Fruit fly (Drosophila melanogaster) whole organism, embryonic: ENCODE results near the gene CG6972.
A peak's percentile ranks its signal among the peaks of the same experiment; 100 is the strongest.

Experiments used
- Adf1 ChIP-seq: fragments of 200-800 bp; sonication (Bioruptor generic); IDR thresholded peaks from 2 replicates; pipeline ENCODE4 v1.3.6; 2022; ENCODE audit warnings: missing biosample characterization, missing genetic modification characterization
- Aef1 ChIP-seq: fragments of 200-800 bp; sonication (Bioruptor generic); IDR thresholded peaks from 3 replicates; pipeline ENCODE4 v1.3.6; 2022; ENCODE audit warnings: missing biosample characterization, missing genetic modification characterization
- Asciz ChIP-seq: fragments of 200-800 bp; sonication (Bioruptor generic); optimal IDR thresholded peaks from 2 replicates; lab custom pipeline; 2017; ENCODE audit warnings: missing biosample characterization, mild to moderate bottlenecking, missing genetic modification characterization, missing genetic modification reagents
- Atf3 ChIP-seq: fragments of 200-800 bp; sonication (Bioruptor generic); optimal IDR thresholded peaks from 3 replicates; lab custom pipeline; 2016; ENCODE audit warnings: missing biosample characterization, missing genetic modification characterization
- BtbVII ChIP-seq: fragments of 200-800 bp; sonication (Bioruptor generic); optimal IDR thresholded peaks from 3 replicates; lab custom pipeline; 2017; ENCODE audit warnings: missing biosample characterization, mild to moderate bottlenecking, missing genetic modification characterization
- C15 ChIP-seq: fragments of 200-800 bp; sonication (Bioruptor generic); IDR thresholded peaks from 3 replicates; pipeline ENCODE4 v1.3.6; 2022; ENCODE audit warnings: missing biosample characterization, missing genetic modification characterization
- CG1233 ChIP-seq: fragments of 200-800 bp; sonication (Bioruptor generic); optimal IDR thresholded peaks from 4 replicates; lab custom pipeline; 2018; ENCODE audit warnings: missing biosample characterization, mild to moderate bottlenecking, missing genetic modification characterization
- CG12391 ChIP-seq: fragments of 200-800 bp; sonication (Bioruptor generic); optimal IDR thresholded peaks from 3 replicates; lab custom pipeline; 2018; ENCODE audit warnings: missing biosample characterization, mild to moderate bottlenecking, missing genetic modification characterization, moderate library complexity
- CG14965 ChIP-seq: fragments of 200-800 bp; sonication (Bioruptor generic); optimal IDR thresholded peaks from 2 replicates; lab custom pipeline; 2016; ENCODE audit warnings: missing biosample characterization, missing genetic modification characterization, borderline replicate concordance
- CG15269 ChIP-seq: fragments of 200-800 bp; sonication (Bioruptor generic); optimal IDR thresholded peaks from 2 replicates; lab custom pipeline; 2018; ENCODE audit warnings: missing biosample characterization, mild to moderate bottlenecking, missing genetic modification characterization, moderate library complexity
- CG16779 ChIP-seq: fragments of 200-800 bp; sonication (Bioruptor generic); IDR thresholded peaks from 2 replicates; pipeline ENCODE4 v1.3.6; 2022; ENCODE audit warnings: missing biosample characterization, missing genetic modification characterization
- CG1792 ChIP-seq: fragments of 200-800 bp; sonication (Bioruptor generic); optimal IDR thresholded peaks from 2 replicates; lab custom pipeline; 2016; ENCODE audit warnings: missing biosample characterization, missing genetic modification characterization
- CG2120 ChIP-seq: fragments of 200-800 bp; sonication (Bioruptor generic); optimal IDR thresholded peaks from 3 replicates; lab custom pipeline; 2016; ENCODE audit warnings: missing biosample characterization, missing genetic modification characterization
- CG2129 ChIP-seq: fragments of 200-800 bp; sonication (Bioruptor generic); IDR thresholded peaks from 2 replicates; pipeline ENCODE4 v1.3.6; 2022; ENCODE audit warnings: missing biosample characterization, missing genetic modification characterization; ENCODE audit not compliant: partially characterized antibody
- CG3407 ChIP-seq: fragments of 200-800 bp; sonication (Bioruptor generic); optimal IDR thresholded peaks from 2 replicates; lab custom pipeline; 2018; ENCODE audit warnings: missing biosample characterization, mild to moderate bottlenecking, missing genetic modification characterization
- CG34224 ChIP-seq: fragments of 200-800 bp; sonication (Bioruptor generic); IDR thresholded peaks from 3 replicates; pipeline ENCODE4 v1.3.6; 2022; ENCODE audit warnings: missing biosample characterization, missing genetic modification characterization; ENCODE audit not compliant: partially characterized antibody
- CG6175 ChIP-seq: fragments of 200-800 bp; sonication (Bioruptor generic); IDR thresholded peaks from 3 replicates; pipeline ENCODE4 v1.3.6; 2022; ENCODE audit warnings: missing biosample characterization, missing genetic modification characterization
- CG6254 ChIP-seq: fragments of 200-800 bp; sonication (Bioruptor generic); optimal IDR thresholded peaks from 3 replicates; lab custom pipeline; 2017; ENCODE audit warnings: mild to moderate bottlenecking, missing biosample characterization, missing genetic modification reagents, missing genetic modification characterization
- CG6854 ChIP-seq: fragments of 200-800 bp; sonication (Bioruptor generic); optimal IDR thresholded peaks from 3 replicates; lab custom pipeline; 2017; ENCODE audit warnings: missing biosample characterization, mild to moderate bottlenecking, missing genetic modification characterization
- CG7928 ChIP-seq: fragments of 200-800 bp; sonication (Bioruptor generic); optimal IDR thresholded peaks from 2 replicates; lab custom pipeline; 2017; ENCODE audit warnings: missing biosample characterization, mild to moderate bottlenecking, missing genetic modification characterization
- CG8359 ChIP-seq: fragments of 200-800 bp; sonication (Bioruptor generic); optimal IDR thresholded peaks from 2 replicates; lab custom pipeline; 2017; ENCODE audit warnings: missing biosample characterization, mild to moderate bottlenecking, missing genetic modification characterization, borderline replicate concordance
- CG8765 ChIP-seq: fragments of 200-800 bp; sonication (Bioruptor generic); IDR thresholded peaks from 2 replicates; pipeline ENCODE4 v1.3.6; 2022; ENCODE audit warnings: missing biosample characterization, missing genetic modification characterization
- CG8924 ChIP-seq: fragments of 200-800 bp; optimal IDR thresholded peaks from 3 replicates; lab custom pipeline; 2019; ENCODE audit warnings: missing biosample characterization, mild to moderate bottlenecking, missing genetic modification characterization, moderate library complexity
- CHES-1-like ChIP-seq: fragments of 200-800 bp; sonication (Bioruptor generic); optimal IDR thresholded peaks from 2 replicates; lab custom pipeline; 2016; ENCODE audit warnings: missing biosample characterization, missing genetic modification characterization
- Dfd ChIP-seq, 2 experiments: fragments of >200 bp; optimal IDR thresholded peaks; 2 replicates each; lab custom pipeline; 2017; ENCODE audit warnings: missing biosample characterization in 2 of 2, missing genetic modification characterization in 2 of 2
- Dip3 ChIP-seq: fragments of 200-800 bp; sonication (Bioruptor generic); optimal IDR thresholded peaks from 3 replicates; lab custom pipeline; 2016; ENCODE audit warnings: missing biosample characterization, missing genetic modification characterization
- Doc2 ChIP-seq: fragments of 200-800 bp; sonication (Bioruptor generic); IDR thresholded peaks from 2 replicates; pipeline ENCODE4 v1.3.6; 2022; ENCODE audit warnings: missing biosample characterization, missing genetic modification characterization
- ERR ChIP-seq: fragments of 200-800 bp; sonication (Bioruptor generic); optimal IDR thresholded peaks from 2 replicates; lab custom pipeline; 2016; ENCODE audit warnings: missing biosample characterization, missing genetic modification characterization
- Elba2 ChIP-seq: fragments of 200-800 bp; sonication (Bioruptor generic); optimal IDR thresholded peaks from 3 replicates; lab custom pipeline; 2016; ENCODE audit warnings: missing biosample characterization, missing genetic modification characterization
- HHEX ChIP-seq: fragments of 200-800 bp; sonication (Bioruptor generic); optimal IDR thresholded peaks from 3 replicates; lab custom pipeline; 2017; ENCODE audit warnings: missing biosample characterization, mild to moderate bottlenecking, missing genetic modification characterization, missing genetic modification reagents
- HmgD ChIP-seq: fragments of 200-800 bp; sonication (Bioruptor generic); optimal IDR thresholded peaks from 3 replicates; lab custom pipeline; 2016; ENCODE audit warnings: missing biosample characterization, missing genetic modification characterization
- Hr39 ChIP-seq: fragments of >200 bp; optimal IDR thresholded peaks from 2 replicates; lab custom pipeline; 2017
- Hsf ChIP-seq: fragments of 200-800 bp; sonication (Bioruptor generic); optimal IDR thresholded peaks from 3 replicates; lab custom pipeline; 2016; ENCODE audit warnings: missing biosample characterization, missing genetic modification characterization
- Kr ChIP-seq: fragments of 200-800 bp; sonication (Bioruptor generic); optimal IDR thresholded peaks from 2 replicates; lab custom pipeline; 2017; ENCODE audit warnings: missing biosample characterization, mild to moderate bottlenecking, missing genetic modification characterization
- NFAT ChIP-seq: fragments of 200-800 bp; sonication (Bioruptor generic); IDR thresholded peaks from 2 replicates; pipeline ENCODE4 v1.3.6; 2022; ENCODE audit warnings: missing biosample characterization, missing genetic modification characterization
- Nf-YB ChIP-seq: fragments of 200-800 bp; sonication (Bioruptor generic); optimal IDR thresholded peaks from 3 replicates; lab custom pipeline; 2019; ENCODE audit warnings: missing biosample characterization, mild to moderate bottlenecking, missing genetic modification characterization, moderate library complexity
- ap ChIP-seq: fragments of 200-800 bp; sonication (Bioruptor generic); IDR thresholded peaks from 2 replicates; pipeline ENCODE4 v1.3.6; 2022; ENCODE audit warnings: missing biosample characterization, missing genetic modification characterization
- bigmax ChIP-seq: fragments of 200-800 bp; sonication (Bioruptor generic); optimal IDR thresholded peaks from 2 replicates; lab custom pipeline; 2018; ENCODE audit warnings: missing biosample characterization, mild to moderate bottlenecking, missing genetic modification characterization
- chn ChIP-seq: fragments of 200-800 bp; sonication (Bioruptor generic); optimal IDR thresholded peaks from 2 replicates; lab custom pipeline; 2016; ENCODE audit warnings: missing biosample characterization, missing genetic modification characterization
- ci ChIP-seq: fragments of 200-800 bp; sonication (Bioruptor generic); IDR thresholded peaks from 3 replicates; pipeline ENCODE4 v1.3.6; 2022; ENCODE audit warnings: missing biosample characterization, missing genetic modification characterization
- esg ChIP-seq: fragments of 200-800 bp; sonication (Bioruptor generic); conservative IDR thresholded peaks from 2 replicates; pipeline ENCODE4 v1.3.6; 2022; ENCODE audit warnings: missing biosample characterization, missing genetic modification characterization
- ftz-f1 ChIP-seq: fragments of 200-800 bp; sonication (Bioruptor generic); optimal IDR thresholded peaks from 2 replicates; lab custom pipeline; 2016; ENCODE audit warnings: missing biosample characterization, missing genetic modification characterization
- gce ChIP-seq: fragments of 200-800 bp; sonication (Bioruptor generic); IDR thresholded peaks from 3 replicates; pipeline ENCODE4 v1.3.6; 2022; ENCODE audit warnings: missing biosample characterization, missing genetic modification characterization
- gcm2 ChIP-seq: fragments of 200-800 bp; sonication (Bioruptor generic); optimal IDR thresholded peaks from 2 replicates; lab custom pipeline; 2016; ENCODE audit warnings: missing biosample characterization, missing genetic modification characterization
- kay ChIP-seq: fragments of 200-800 bp; sonication (Bioruptor generic); optimal IDR thresholded peaks from 2 replicates; lab custom pipeline; 2016; ENCODE audit warnings: missing biosample characterization, missing genetic modification characterization
- mam ChIP-seq: fragments of 200-800 bp; sonication (Bioruptor generic); optimal IDR thresholded peaks from 3 replicates; lab custom pipeline; 2016; ENCODE audit warnings: missing biosample characterization, missing genetic modification characterization
- mirr ChIP-seq: fragments of 200-800 bp; sonication (Bioruptor generic); optimal IDR thresholded peaks from 3 replicates; lab custom pipeline; 2018; ENCODE audit warnings: missing biosample characterization, mild to moderate bottlenecking, missing genetic modification characterization
- phol ChIP-seq: fragments of 200-800 bp; sonication (Bioruptor generic); optimal IDR thresholded peaks from 3 replicates; lab custom pipeline; 2018; ENCODE audit warnings: missing biosample characterization, mild to moderate bottlenecking, missing genetic modification characterization, moderate library complexity
- pita ChIP-seq: fragments of 200-800 bp; sonication (Bioruptor generic); optimal IDR thresholded peaks from 2 replicates; lab custom pipeline; 2017; ENCODE audit warnings: missing biosample characterization, mild to moderate bottlenecking, missing genetic modification characterization
- ranshi ChIP-seq: fragments of 200-800 bp; sonication (Bioruptor generic); IDR thresholded peaks from 2 replicates; pipeline ENCODE4 v1.3.6; 2022; ENCODE audit warnings: missing biosample characterization, missing genetic modification characterization
- schlank ChIP-seq: fragments of 200-800 bp; sonication (Bioruptor generic); optimal IDR thresholded peaks from 2 replicates; lab custom pipeline; 2018; ENCODE audit warnings: missing biosample characterization, mild to moderate bottlenecking, missing genetic modification characterization
- z ChIP-seq: fragments of 200-800 bp; sonication (Bioruptor generic); IDR thresholded peaks from 3 replicates; pipeline ENCODE4 v1.3.6; 2022; ENCODE audit warnings: missing biosample characterization, missing genetic modification characterization
- zf30C ChIP-seq: fragments of 200-800 bp; sonication (Bioruptor generic); optimal IDR thresholded peaks from 3 replicates; lab custom pipeline; 2018; ENCODE audit warnings: missing biosample characterization, mild to moderate bottlenecking, missing genetic modification characterization

Gene CG6972

DNA sequence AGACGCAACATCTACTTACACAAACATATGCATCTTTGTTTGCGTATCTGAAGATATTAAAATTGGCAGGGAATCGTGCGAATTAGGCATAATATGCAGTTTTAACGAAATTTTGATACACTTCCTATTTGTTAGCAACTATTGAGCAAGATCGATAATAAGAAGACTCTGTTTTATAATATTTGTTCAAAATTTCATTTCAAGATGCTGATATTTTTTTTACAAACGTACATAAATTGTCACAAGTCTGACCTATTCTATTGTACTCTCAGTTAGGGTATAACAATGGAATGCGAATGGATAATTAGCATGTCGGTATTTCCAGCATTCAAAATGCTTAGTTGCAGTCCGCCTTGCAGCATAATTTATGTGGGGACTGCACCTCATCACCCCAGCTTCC, 26.1 kb downstream of the CG6972 start (continued):
- no peak for TF ChIP-seq Dfd (GFP tag; optimal IDR thresholded peaks at IDR 0.05; lab: Kevin White, UChicago)
- TF ChIP-seq Atf3 (GFP tag; lab: Kevin White, UChicago): no peak
- TF ChIP-seq ftz-f1: no peak
- TF ChIP-seq CG1792 (GFP tag; lab: Kevin White, UChicago): no peak
- peak; percentile 19 for TF ChIP-seq phol
- TF ChIP-seq CG12391: no peak
- TF ChIP-seq esg: no peak
- no peak for TF ChIP-seq CG16779
- TF ChIP-seq gce: no peak; the same call in 2 of the 3 replicates
- TF ChIP-seq z (GFP tag; lab: Robert Waterston, UW): no peak
- no peak for TF ChIP-seq CG7928 (GFP tag; lab: Kevin White, UChicago)
- TF ChIP-seq Kr (GFP tag; lab: Kevin White, UChicago): no peak
- no peak for TF ChIP-seq Asciz (GFP tag; lab: Kevin White, UChicago)
- TF ChIP-seq Doc2: no peak
- no peak for TF ChIP-seq pita (GFP tag; lab: Kevin White, UChicago)
- no peak for TF ChIP-seq ranshi (GFP tag; lab: Robert Waterston, UW)
- no peak for TF ChIP-seq CG2129 (GFP tag; lab: Robert Waterston, UW)
- no peak for TF ChIP-seq Nf-YB (GFP tag; lab: Kevin White, UChicago)
- no peak for TF ChIP-seq CG6854 (GFP tag; lab: Kevin White, UChicago)
- TF ChIP-seq CG34224 (GFP tag; lab: Robert Waterston, UW): no peak
- peak; percentile 7 for TF ChIP-seq mam (GFP tag; lab: Kevin White, UChicago)
- no peak for TF ChIP-seq CG1233 (GFP tag; lab: Kevin White, UChicago)
- TF ChIP-seq CG8765 (GFP tag; lab: Robert Waterston, UW): no peak
- TF ChIP-seq CHES-1-like (GFP tag; lab: Kevin White, UChicago): no peak
- TF ChIP-seq ap: no peak
- TF ChIP-seq Elba2 (GFP tag; lab: Kevin White, UChicago): no peak
- no peak for TF ChIP-seq bigmax (GFP tag; lab: Kevin White, UChicago)
- TF ChIP-seq chn: no peak
- no peak for TF ChIP-seq HmgD (GFP tag; lab: Kevin White, UChicago)
- no peak for TF ChIP-seq Adf1 (GFP tag; lab: Robert Waterston, UW)
- no peak for TF ChIP-seq schlank
- no peak for TF ChIP-seq CG8359 (GFP tag; lab: Kevin White, UChicago)
- no peak for TF ChIP-seq Dip3 (GFP tag; lab: Kevin White, UChicago)
- TF ChIP-seq zf30C (GFP tag; lab: Kevin White, UChicago): no peak
- no peak for TF ChIP-seq kay (GFP tag; lab: Kevin White, UChicago)
- TF ChIP-seq CG3407 (GFP tag; lab: Kevin White, UChicago): no peak
- TF ChIP-seq CG8924 (tag; lab: Kevin White, UChicago): no peak
- peak; percentile 27 for TF ChIP-seq CG2120
- no peak for TF ChIP-seq gcm2 (GFP tag; lab: Kevin White, UChicago)
- TF ChIP-seq CG14965 (GFP tag; lab: Kevin White, UChicago): no peak
- no peak for TF ChIP-seq C15
- no peak for TF ChIP-seq CG15269
- TF ChIP-seq Hr39 (lab: Kevin White, UChicago): no peak
- no peak for TF ChIP-seq BtbVII (GFP tag; lab: Kevin White, UChicago)
- TF ChIP-seq ci (GFP tag; lab: Robert Waterston, UW): no peak
- TF ChIP-seq NFAT: 0 out of 2 replicates have a peak, but pooled peaks have one; percentile 23
- TF ChIP-seq Aef1: no peak
- no peak for TF ChIP-seq mirr (GFP tag; lab: Kevin White, UChicago)
- no peak for TF ChIP-seq ERR (GFP tag; lab: Kevin White, UChicago)
- no peak for TF ChIP-seq CG6254 (GFP tag; lab: Kevin White, UChicago)
- no peak for TF ChIP-seq Hsf (GFP tag; lab: Kevin White, UChicago)
- TF ChIP-seq HHEX (GFP tag; lab: Kevin White, UChicago): no peak
- TF ChIP-seq CG6175 (GFP tag; lab: Robert Waterston, UW): no peak
